Fruit fly (Drosophila melanogaster) whole organism: ENCODE results near the gene CG10993.

Source experiments
- CG8478 ChIP-seq: fragments of >200 bp; optimal IDR thresholded peaks from 2 replicates; lab custom pipeline; 2018; ENCODE audit warnings: inconsistent platforms
- Dll ChIP-seq: fragments of >200 bp; optimal IDR thresholded peaks from 2 replicates; lab custom pipeline; 2017
- EcR ChIP-seq, 2 experiments: fragments of >200 bp; optimal IDR thresholded peaks; 2 replicates each; lab custom pipeline; 2017; ENCODE audit warnings: missing biosample characterization in 2 of 2, missing genetic modification characterization in 2 of 2, missing genetic modification reagents in 2 of 2
- pan ChIP-seq: fragments of >200 bp; optimal IDR thresholded peaks from 2 replicates; lab custom pipeline; 2017
- psq ChIP-seq: fragments of >200 bp; optimal IDR thresholded peaks from 2 replicates; lab custom pipeline; 2017
- usp ChIP-seq: fragments of >200 bp; optimal IDR thresholded peaks from 2 replicates; lab custom pipeline; 2017; ENCODE audit warnings: missing biosample characterization, missing genetic modification characterization, mixed read lengths

DNA sequence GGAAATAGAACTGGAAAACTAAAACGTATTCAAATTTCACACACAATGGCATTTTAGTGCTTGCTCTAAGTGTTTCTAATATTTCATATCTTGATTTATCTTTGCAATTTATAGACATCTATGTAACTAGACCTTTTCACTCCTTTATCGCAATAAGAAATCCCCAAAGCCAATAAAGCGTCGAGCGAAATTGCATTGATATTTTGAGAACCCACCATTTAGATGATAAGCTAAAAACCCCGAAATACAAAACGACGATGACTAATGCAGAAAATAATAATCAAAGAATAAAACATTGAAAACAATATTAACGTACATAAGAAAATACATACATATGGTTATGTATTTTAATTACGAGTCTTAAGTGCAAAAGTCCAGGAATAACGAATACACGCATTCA, 12.3 kb downstream of the CG10993 start:
- TF ChIP-seq pan (lab: Kevin White, UChicago) = no peak
- TF ChIP-seq psq (lab: Kevin White, UChicago) = no peak
- no peak for TF ChIP-seq EcR (GFP tag; optimal IDR thresholded peaks at IDR 0.05; lab: Kevin White, UChicago)
- no peak for TF ChIP-seq Dll (lab: Kevin White, UChicago)
- no peak for TF ChIP-seq usp (GFP tag; lab: Kevin White, UChicago)
- TF ChIP-seq CG8478 = no peak
